Fruit fly (Drosophila melanogaster): Measurements from ENCODE around the gene Srp72.

Srp72 gene

dm6 chr3R:20555720-20556280 is 32.7 kb upstream of the Srp72 start:
- TF ChIP-seq pad (GFP tag; optimal IDR thresholded peaks at IDR 0.05) (no peak), CG12768 (GFP tag; optimal IDR thresholded peaks at IDR 0.05) (peak; percentile 53), kay (GFP tag; ENCODE audit: borderline replicate concordance) (peak; percentile 73)

dm6 chr3R:20556281-20557113 is 32.0 kb upstream of the Srp72 start:
- TF ChIP-seq cic (GFP tag; optimal IDR thresholded peaks at IDR 0.05) (peak; percentile 90), cnc (optimal IDR thresholded peaks at IDR 0.05) (peak in 1 of 2 experiments; percentile 23), CG7045 (GFP tag; optimal IDR thresholded peaks at IDR 0.05) (peak; percentile 84), CG7101 (tag; optimal IDR thresholded peaks at IDR 0.05) (peak; percentile 86), Hr96 (GFP tag; optimal IDR thresholded peaks at IDR 0.05) (peak; percentile 70), CG14711 (tag; optimal IDR thresholded peaks at IDR 0.05) (peak; percentile 84), Crg-1 (GFP tag; optimal IDR thresholded peaks at IDR 0.05) (peak; percentile 43), CG12768 (GFP tag; optimal IDR thresholded peaks at IDR 0.05) (peak; percentile 88), Clk (GFP tag; optimal IDR thresholded peaks at IDR 0.05) (peak; percentile 62), kay (GFP tag; ENCODE audit: borderline replicate concordance) (peak; percentile 77), Mnt (GFP tag; optimal IDR thresholded peaks at IDR 0.05) (no peak), CG1620 (GFP tag; optimal IDR thresholded peaks at IDR 0.05) (peak; percentile 54), pad (GFP tag; optimal IDR thresholded peaks at IDR 0.05) (peak; percentile 62), CG33017 (tag; optimal IDR thresholded peaks at IDR 0.05) (peak; percentile 91), ovo (GFP tag; optimal IDR thresholded peaks at IDR 0.05) (peak; percentile 25), CG11617 (GFP tag; optimal IDR thresholded peaks at IDR 0.05) (peak; percentile 81), bab1 (GFP tag; optimal IDR thresholded peaks at IDR 0.05) (no peak), CG5204 (GFP tag; optimal IDR thresholded peaks at IDR 0.05) (peak; percentile 88), toe (GFP tag; optimal IDR thresholded peaks at IDR 0.05) (peak; percentile 55), tj (GFP tag; optimal IDR thresholded peaks at IDR 0.05) (peak; percentile 42)

dm6 chr3R:20557114-20557414 is 31.4 kb upstream of the Srp72 start:
- no peak for TF ChIP-seq CG7101 (tag; optimal IDR thresholded peaks at IDR 0.05)
- no peak for TF ChIP-seq cic (GFP tag; optimal IDR thresholded peaks at IDR 0.05)
- TF ChIP-seq Hr96 (GFP tag; optimal IDR thresholded peaks at IDR 0.05), result no peak
- no peak for TF ChIP-seq Mnt (GFP tag; optimal IDR thresholded peaks at IDR 0.05)
- no peak for TF ChIP-seq Clk (GFP tag; optimal IDR thresholded peaks at IDR 0.05)
- no peak for TF ChIP-seq toe (GFP tag; optimal IDR thresholded peaks at IDR 0.05)
- no peak for TF ChIP-seq pad (GFP tag; optimal IDR thresholded peaks at IDR 0.05)
- TF ChIP-seq CG14711 (tag; optimal IDR thresholded peaks at IDR 0.05), result no peak
- no peak for TF ChIP-seq CG12768 (GFP tag; optimal IDR thresholded peaks at IDR 0.05)
- TF ChIP-seq CG33017 (tag; optimal IDR thresholded peaks at IDR 0.05), result no peak
- TF ChIP-seq CG1620 (GFP tag; optimal IDR thresholded peaks at IDR 0.05), result no peak
- TF ChIP-seq tj (GFP tag; optimal IDR thresholded peaks at IDR 0.05), result no peak
- no peak for TF ChIP-seq Crg-1 (GFP tag; optimal IDR thresholded peaks at IDR 0.05)
- no peak for TF ChIP-seq CG11617 (GFP tag; optimal IDR thresholded peaks at IDR 0.05)

dm6 chr3R:20557415-20558105 is 31.0 kb upstream of the Srp72 start, which contains the start of the genes DPCoAC and CG5180:
DPCoAC (minus strand) TSS chr3R:20557667.
CG5180 (plus strand) TSS chr3R:20557930.
- peak; percentile 47 for TF ChIP-seq CG12768 (GFP tag; optimal IDR thresholded peaks at IDR 0.05)
- TF ChIP-seq toe (GFP tag; optimal IDR thresholded peaks at IDR 0.05), result peak; percentile 71
- TF ChIP-seq CG11617 (GFP tag; optimal IDR thresholded peaks at IDR 0.05), result peak; percentile 74
- TF ChIP-seq CG14711 (tag; optimal IDR thresholded peaks at IDR 0.05), result no peak
- peak; percentile 71 for TF ChIP-seq CG5204 (GFP tag; optimal IDR thresholded peaks at IDR 0.05)
- peak; percentile 28 for TF ChIP-seq tj (GFP tag; optimal IDR thresholded peaks at IDR 0.05)
- peak; percentile 2 for TF ChIP-seq kay (GFP tag; ENCODE audit: borderline replicate concordance)
- TF ChIP-seq cic (GFP tag; optimal IDR thresholded peaks at IDR 0.05), result peak; percentile 66
- TF ChIP-seq CG7045 (GFP tag; optimal IDR thresholded peaks at IDR 0.05), result peak; percentile 51
- TF ChIP-seq ovo (GFP tag; optimal IDR thresholded peaks at IDR 0.05), result peak; percentile 64
- peak; percentile 44 for TF ChIP-seq bab1 (GFP tag; optimal IDR thresholded peaks at IDR 0.05)
- peak; percentile 41 for TF ChIP-seq Crg-1 (GFP tag; optimal IDR thresholded peaks at IDR 0.05)
- no peak for TF ChIP-seq pad (GFP tag; optimal IDR thresholded peaks at IDR 0.05)
- TF ChIP-seq CG7101 (tag; optimal IDR thresholded peaks at IDR 0.05), result no peak
- no peak for TF ChIP-seq cnc (optimal IDR thresholded peaks at IDR 0.05)
- peak; percentile 64 for TF ChIP-seq Clk (GFP tag; optimal IDR thresholded peaks at IDR 0.05)
- TF ChIP-seq Hr96 (GFP tag; optimal IDR thresholded peaks at IDR 0.05), result peak; percentile 38
- peak; percentile 70 for TF ChIP-seq Mnt (GFP tag; optimal IDR thresholded peaks at IDR 0.05)
- peak; percentile 70 for TF ChIP-seq CG1620 (GFP tag; optimal IDR thresholded peaks at IDR 0.05)
- peak; percentile 26 for TF ChIP-seq CG33017 (tag; optimal IDR thresholded peaks at IDR 0.05)

- TF ChIP-seq CG14711 (tag; optimal IDR thresholded peaks at IDR 0.05) (no peak), kay (GFP tag; ENCODE audit: borderline replicate concordance) (no peak), Crg-1 (GFP tag; optimal IDR thresholded peaks at IDR 0.05) (no peak), ovo (GFP tag; optimal IDR thresholded peaks at IDR 0.05) (no peak), pad (GFP tag; optimal IDR thresholded peaks at IDR 0.05) (no peak), Clk (GFP tag; optimal IDR thresholded peaks at IDR 0.05) (no peak), CG11617 (GFP tag; optimal IDR thresholded peaks at IDR 0.05) (no peak), bab1 (GFP tag; optimal IDR thresholded peaks at IDR 0.05) (peak; percentile 8), CG5204 (GFP tag; optimal IDR thresholded peaks at IDR 0.05) (no peak), cic (GFP tag; optimal IDR thresholded peaks at IDR 0.05) (no peak), Hr96 (GFP tag; optimal IDR thresholded peaks at IDR 0.05) (no peak), tj (GFP tag; optimal IDR thresholded peaks at IDR 0.05) (no peak), cnc (optimal IDR thresholded peaks at IDR 0.05) (no peak), CG33017 (tag; optimal IDR thresholded peaks at IDR 0.05) (no peak), CG7045 (GFP tag; optimal IDR thresholded peaks at IDR 0.05) (no peak), toe (GFP tag; optimal IDR thresholded peaks at IDR 0.05) (no peak), CG12768 (GFP tag; optimal IDR thresholded peaks at IDR 0.05) (peak; percentile 2), Mnt (GFP tag; optimal IDR thresholded peaks at IDR 0.05) (no peak), CG1620 (GFP tag; optimal IDR thresholded peaks at IDR 0.05) (peak; percentile 58), CG7101 (tag; optimal IDR thresholded peaks at IDR 0.05) (peak; percentile 40)
Measured at dm6 chr3R:20558106-20558489, 30.4 kb upstream of the Srp72 start.

Data from whole organism, adult.